Worm (Caenorhabditis elegans) whole organism, mixed stage, embryonic: ENCODE data around the gene cpt-5.

Experiments
- ces-1 ChIP-seq: fragments of 150-350 bp; optimal IDR thresholded peaks from 2 replicates; lab custom pipeline; 2014; ENCODE audit warnings: missing biosample characterization, missing genetic modification reagents, missing genetic modification characterization
- unc-39 ChIP-seq: fragments of 150-350 bp; optimal IDR thresholded peaks from 2 replicates; lab custom pipeline; 2014; ENCODE audit warnings: missing biosample characterization, missing genetic modification characterization

- no peak for TF ChIP-seq ces-1 (GFP tag; lab: Kevin White, UChicago)
- TF ChIP-seq unc-39 (tag; lab: Kevin White, UChicago), result no peak
These were observed 43.2 kb downstream of the cpt-5 start, which contains the start of gene str-252 for ce11 chrV:13916196-13916595.
